Worm (Caenorhabditis elegans) whole organism, L2 larva: ENCODE data around the gene srw-60.

Experiments used
- C34F6.9 ChIP-seq: fragments of 150-350 bp; optimal IDR thresholded peaks from 2 replicates; lab custom pipeline; 2014; ENCODE audit warnings: missing biosample characterization, missing genetic modification characterization
- F13H6.1 ChIP-seq: sonication (generic microtip); optimal IDR thresholded peaks from 2 replicates; lab custom pipeline; 2016; ENCODE audit warnings: missing genetic modification characterization, missing compliant biosample characterization
- R02D3.7 ChIP-seq: fragments of 150-350 bp; optimal IDR thresholded peaks from 2 replicates; lab custom pipeline; 2014; ENCODE audit warnings: missing biosample characterization, missing genetic modification characterization
- Y55F3AM.14 ChIP-seq: fragments of 200-800 bp; sonication (Bioruptor generic); optimal IDR thresholded peaks from 2 replicates; lab custom pipeline; 2018; ENCODE audit warnings: mild to moderate bottlenecking, missing genetic modification characterization, missing compliant biosample characterization
- ZK546.5 ChIP-seq: sonication (generic microtip); optimal IDR thresholded peaks from 2 replicates; lab custom pipeline; 2017; ENCODE audit warnings: missing biosample characterization, missing genetic modification characterization
- alr-1 ChIP-seq: fragments of 150-350 bp; optimal IDR thresholded peaks from 2 replicates; lab custom pipeline; 2014; ENCODE audit warnings: missing biosample characterization, missing genetic modification characterization
- aly-2 ChIP-seq: fragments of 150-350 bp; optimal IDR thresholded peaks from 2 replicates; lab custom pipeline; 2014; ENCODE audit warnings: missing biosample characterization, missing genetic modification characterization
- ama-1 ChIP-seq: fragments of 150-350 bp; optimal IDR thresholded peaks from 2 replicates; lab custom pipeline; 2018; ENCODE audit warnings: inconsistent platforms
- blmp-1 ChIP-seq: sonication (generic microtip); optimal IDR thresholded peaks from 2 replicates; lab custom pipeline; 2017; ENCODE audit warnings: missing genetic modification characterization, mild to moderate bottlenecking, missing compliant biosample characterization, antibody characterized with exemption, moderate library complexity; ENCODE audit not compliant: insufficient read depth
- dmd-4 ChIP-seq: sonication (generic microtip); optimal IDR thresholded peaks from 2 replicates; lab custom pipeline; 2017; ENCODE audit warnings: missing biosample characterization, missing genetic modification characterization
- elt-1 ChIP-seq: fragments of 150-350 bp; optimal IDR thresholded peaks from 2 replicates; lab custom pipeline; 2014; ENCODE audit warnings: missing biosample characterization, missing genetic modification characterization
- elt-3 ChIP-seq: sonication (generic microtip); optimal IDR thresholded peaks from 2 replicates; lab custom pipeline; 2017; ENCODE audit warnings: missing biosample characterization, missing genetic modification characterization
- fos-1 ChIP-seq: fragments of 150-350 bp; optimal IDR thresholded peaks from 2 replicates; lab custom pipeline; 2014; ENCODE audit warnings: missing biosample characterization, missing genetic modification characterization
- gmeb-1 ChIP-seq: fragments of 150-350 bp; optimal IDR thresholded peaks from 2 replicates; lab custom pipeline; 2014; ENCODE audit warnings: missing biosample characterization, missing genetic modification characterization
- lin-39 ChIP-seq: fragments of 150-350 bp; optimal IDR thresholded peaks from 2 replicates; lab custom pipeline; 2014; ENCODE audit warnings: missing biosample characterization, missing genetic modification reagents, missing genetic modification characterization
- lsy-2 ChIP-seq, 2 experiments: fragments of 150-350 bp in 1 of 2; sonication (generic microtip) in 1 of 2; optimal IDR thresholded peaks; 2 replicates each; lab custom pipeline; 2014 to 2017; ENCODE audit warnings: missing biosample characterization in 2 of 2, missing genetic modification characterization in 2 of 2
- mab-5 ChIP-seq: fragments of 150-350 bp; optimal IDR thresholded peaks from 2 replicates; lab custom pipeline; 2014; ENCODE audit warnings: missing biosample characterization, missing genetic modification characterization
- mbf-1 ChIP-seq: sonication (generic microtip); optimal IDR thresholded peaks from 2 replicates; lab custom pipeline; 2017; ENCODE audit warnings: missing biosample characterization, missing genetic modification characterization
- mdl-1 ChIP-seq, 2 experiments: fragments of 150-350 bp in 1 of 2; sonication (generic microtip) in 1 of 2; optimal IDR thresholded peaks; 2 replicates each; lab custom pipeline; 2017; ENCODE audit warnings: missing biosample characterization in 2 of 2, missing genetic modification characterization in 2 of 2
- nhr-10 ChIP-seq: sonication (generic microtip); optimal IDR thresholded peaks from 2 replicates; lab custom pipeline; 2017; ENCODE audit warnings: missing biosample characterization, missing genetic modification characterization
- nhr-11 ChIP-seq: fragments of 150-350 bp; optimal IDR thresholded peaks from 2 replicates; lab custom pipeline; 2014; ENCODE audit warnings: missing biosample characterization, missing genetic modification characterization
- nhr-129 ChIP-seq: fragments of 150-350 bp; optimal IDR thresholded peaks from 2 replicates; lab custom pipeline; 2014; ENCODE audit warnings: missing biosample characterization, missing genetic modification characterization
- nhr-21 ChIP-seq: fragments of 150-350 bp; optimal IDR thresholded peaks from 2 replicates; lab custom pipeline; 2014; ENCODE audit warnings: missing biosample characterization, missing genetic modification characterization
- nhr-237 ChIP-seq: fragments of 150-350 bp; optimal IDR thresholded peaks from 2 replicates; lab custom pipeline; 2014; ENCODE audit warnings: missing biosample characterization, missing genetic modification characterization
- nhr-25 ChIP-seq: fragments of 150-350 bp; sonication (generic microtip); optimal IDR thresholded peaks from 3 replicates; lab custom pipeline; 2014; ENCODE audit warnings: missing biosample characterization, missing genetic modification characterization
- nhr-6 ChIP-seq: fragments of 150-350 bp; optimal IDR thresholded peaks from 2 replicates; lab custom pipeline; 2014; ENCODE audit warnings: missing biosample characterization, missing genetic modification characterization
- peb-1 ChIP-seq: fragments of 150-350 bp; optimal IDR thresholded peaks from 2 replicates; lab custom pipeline; 2014; ENCODE audit warnings: missing biosample characterization, missing genetic modification characterization
- sem-4 ChIP-seq: fragments of 150-350 bp; optimal IDR thresholded peaks from 2 replicates; lab custom pipeline; 2014; ENCODE audit warnings: missing biosample characterization, missing genetic modification reagents, missing genetic modification characterization
- skn-1 ChIP-seq: sonication (generic microtip); optimal IDR thresholded peaks from 2 replicates; lab custom pipeline; 2017; ENCODE audit warnings: missing biosample characterization, missing genetic modification characterization
- snpc-4 ChIP-seq: fragments of 150-350 bp; optimal IDR thresholded peaks from 2 replicates; lab custom pipeline; 2014; ENCODE audit warnings: missing biosample characterization, missing genetic modification characterization
- unc-55 ChIP-seq: fragments of 150-350 bp; sonication (generic microtip); optimal IDR thresholded peaks from 3 replicates; lab custom pipeline; 2014; ENCODE audit warnings: missing biosample characterization, missing genetic modification reagents, missing genetic modification characterization
- unc-62 ChIP-seq: fragments of 150-350 bp; optimal IDR thresholded peaks from 2 replicates; lab custom pipeline; 2014; ENCODE audit warnings: missing biosample characterization, missing genetic modification reagents, missing genetic modification characterization
- zag-1 ChIP-seq: fragments of 150-350 bp; optimal IDR thresholded peaks from 2 replicates; lab custom pipeline; 2014; ENCODE audit warnings: missing biosample characterization, missing genetic modification characterization
- ztf-1 ChIP-seq: fragments of 200-800 bp; sonication (Bioruptor generic); conservative IDR thresholded peaks from 2 replicates; pipeline ENCODE4 v1.3.6; 2022; ENCODE audit warnings: missing genetic modification characterization, missing compliant biosample characterization
- ztf-11 ChIP-seq: sonication (generic microtip); optimal IDR thresholded peaks from 2 replicates; lab custom pipeline; 2017; ENCODE audit warnings: missing biosample characterization, missing genetic modification characterization

The srw-60 gene

ce11 chrII:2946438-2946837 lies 12.0 kb upstream of the srw-60 start, which contains the start of gene srw-79:
Gene srw-79, plus strand, starts transcription at chrII:2946738.
- TF ChIP-seq mdl-1 (tag; optimal IDR thresholded peaks at IDR 0.05; lab: Kevin White, UChicago) (no peak), zag-1 (tag; lab: Kevin White, UChicago) (no peak), mbf-1 (tag; lab: Kevin White, UChicago) (no peak), gmeb-1 (tag; lab: Kevin White, UChicago) (no peak), nhr-237 (tag; lab: Kevin White, UChicago) (no peak), snpc-4 (tag; lab: Kevin White, UChicago) (no peak), lin-39 (no peak), Y55F3AM.14 (GFP tag; lab: Kevin White, UChicago) (no peak), nhr-21 (tag; lab: Kevin White, UChicago) (no peak), ztf-1 (GFP tag; lab: Robert Waterston, UW) (no peak), ama-1 (no peak), nhr-11 (no peak), sem-4 (tag; lab: Kevin White, UChicago) (no peak), unc-62 (GFP tag; lab: Kevin White, UChicago) (no peak), skn-1 (no peak), unc-55 (GFP tag; lab: Kevin White, UChicago) (no peak), alr-1 (tag; lab: Kevin White, UChicago) (no peak), C34F6.9 (tag; lab: Kevin White, UChicago) (no peak), peb-1 (no peak)

ce11 chrII:2948614-2949013 lies 9.8 kb upstream of the srw-60 start:
- TF ChIP-seq zag-1 (tag; lab: Kevin White, UChicago) = no peak
- no peak for TF ChIP-seq F13H6.1 (tag; lab: Kevin White, UChicago)
- TF ChIP-seq lsy-2 (tag; optimal IDR thresholded peaks at IDR 0.05; lab: Kevin White, UChicago) = no peak
- TF ChIP-seq fos-1 (tag; lab: Kevin White, UChicago) = no peak
- no peak for TF ChIP-seq ztf-11 (tag; lab: Kevin White, UChicago)
- no peak for TF ChIP-seq elt-3 (tag; lab: Kevin White, UChicago)

ce11 chrII:2952629-2953028 lies 5.8 kb upstream of the srw-60 start, which contains the start of gene irld-51:
Gene irld-51, minus strand, starts transcription at chrII:2952729.
- TF ChIP-seq dmd-4 (tag; lab: Kevin White, UChicago) = no peak
- TF ChIP-seq aly-2 (tag; lab: Kevin White, UChicago) = no peak
- no peak for TF ChIP-seq mab-5 (tag; lab: Kevin White, UChicago)
- no peak for TF ChIP-seq nhr-129 (tag; lab: Kevin White, UChicago)
- TF ChIP-seq blmp-1 (tag; lab: Kevin White, UChicago) = no peak
- no peak for TF ChIP-seq mbf-1 (tag; lab: Kevin White, UChicago)
- TF ChIP-seq F13H6.1 (tag; lab: Kevin White, UChicago) = no peak
- no peak for TF ChIP-seq nhr-6
- no peak for TF ChIP-seq nhr-11
- TF ChIP-seq ZK546.5 (tag; lab: Kevin White, UChicago) = no peak
- no peak for TF ChIP-seq nhr-25 (tag; lab: Kevin White, UChicago)
- TF ChIP-seq C34F6.9 (tag; lab: Kevin White, UChicago) = no peak
- no peak for TF ChIP-seq Y55F3AM.14 (GFP tag; lab: Kevin White, UChicago)

- TF ChIP-seq R02D3.7 (tag; lab: Kevin White, UChicago) (no peak), C34F6.9 (tag; lab: Kevin White, UChicago) (no peak), nhr-129 (tag; lab: Kevin White, UChicago) (no peak), nhr-10 (no peak), elt-1 (no peak), snpc-4 (tag; lab: Kevin White, UChicago) (no peak), mdl-1 (tag; optimal IDR thresholded peaks at IDR 0.05; lab: Kevin White, UChicago) (no peak), nhr-237 (tag; lab: Kevin White, UChicago) (no peak), unc-55 (GFP tag; lab: Kevin White, UChicago) (no peak), nhr-11 (no peak)
- TF ChIP-seq, all 48 proteins: peak for 0
These were observed 2.7 kb upstream of the srw-60 start, which contains the start of gene irld-48 for ce11 chrII:2955656-2956115. Gene irld-48, plus strand, starts transcription at chrII:2956065.
